Worm (Caenorhabditis elegans): ENCODE data around the gene srh-272.

DNA sequence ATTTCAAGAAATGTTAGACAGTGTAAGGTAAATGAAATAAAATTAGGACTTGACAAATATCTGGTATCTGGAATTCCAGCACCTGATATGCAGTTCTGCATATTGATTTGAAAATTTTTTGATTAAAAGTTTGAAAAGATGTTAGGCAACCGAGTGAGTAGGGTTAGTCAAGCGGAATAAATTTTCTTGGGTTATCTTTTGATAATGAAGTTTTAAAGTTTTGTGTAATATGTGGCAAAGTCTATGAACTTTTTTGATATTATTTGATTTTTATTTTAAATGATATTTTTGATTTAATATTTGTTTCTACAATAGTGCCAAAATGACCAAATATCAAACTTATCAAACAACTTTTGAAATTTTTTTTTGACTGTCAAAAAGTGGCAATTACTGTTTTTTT, 6.4 kb downstream of the srh-272 start, which contains the start of gene srh-241:
- TF ChIP-seq ztf-11 (tag; optimal IDR thresholded peaks at IDR 0.05) (no peak), unc-130 (tag; optimal IDR thresholded peaks at IDR 0.05) (no peak), ztf-4 (tag; optimal IDR thresholded peaks at IDR 0.05) (no peak), nhr-20 (tag; optimal IDR thresholded peaks at IDR 0.05) (no peak), efl-1 (optimal IDR thresholded peaks at IDR 0.05) (no peak), efl-1 (GFP tag; optimal IDR thresholded peaks at IDR 0.05 in 1 of 2) (no peak), elt-2 (tag; optimal IDR thresholded peaks at IDR 0.05) (no peak)
